Fruit fly (Drosophila melanogaster): Measurements from ENCODE around the gene CG5001.
A peak's percentile ranks its signal among the peaks of the same experiment; 100 is the strongest.

The CG5001 gene

DNA sequence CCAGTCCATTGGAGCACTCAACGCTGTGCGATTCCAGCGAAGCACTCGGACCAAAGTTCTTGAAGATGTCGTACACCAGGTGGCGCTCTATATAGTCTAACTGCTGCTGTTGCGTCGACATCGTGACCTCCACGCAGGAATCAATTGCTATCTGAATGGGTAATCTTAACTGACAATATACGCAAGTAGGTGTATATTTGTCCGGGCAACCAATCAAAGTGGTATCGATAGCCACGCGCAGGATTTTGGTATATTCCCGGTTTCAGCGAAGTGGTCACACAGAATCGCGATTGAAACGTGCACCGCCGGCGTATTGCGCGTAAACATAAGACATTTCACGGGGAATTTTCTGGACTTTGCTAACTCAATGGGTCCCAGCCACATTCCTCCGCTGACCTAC is 1.8 kb upstream of the CG5001 start, which contains the start of the genes CG5126 and Tgt (continued):
- TF ChIP-seq prd (optimal IDR thresholded peaks at IDR 0.05) (no peak), prd (GFP tag; IDR thresholded peaks at IDR 0.05) (no peak), CG9817 (tag; optimal IDR thresholded peaks at IDR 0.05) (no peak), Aef1 (GFP tag; IDR thresholded peaks at IDR 0.05) (no peak), pan (optimal IDR thresholded peaks at IDR 0.05) (no peak), pan (GFP tag; optimal IDR thresholded peaks at IDR 0.05 in 1 of 2, IDR thresholded peaks at IDR 0.05 in 1 of 2) (no peak), CG8089 (GFP tag; optimal IDR thresholded peaks at IDR 0.05) (no peak), CG6765 (GFP tag; optimal IDR thresholded peaks at IDR 0.05) (no peak), ranshi (GFP tag; IDR thresholded peaks at IDR 0.05) (no peak), gro (GFP tag; optimal IDR thresholded peaks at IDR 0.05) (no peak), CG11723 (GFP tag; optimal IDR thresholded peaks at IDR 0.05) (no peak), CG2712 (tag; optimal IDR thresholded peaks at IDR 0.05) (no peak), cg (GFP tag; optimal IDR thresholded peaks at IDR 0.05) (no peak), kni (GFP tag; optimal IDR thresholded peaks at IDR 0.05) (no peak), dmrt11E (tag; optimal IDR thresholded peaks at IDR 0.05) (no peak), zf30C (GFP tag; optimal IDR thresholded peaks at IDR 0.05) (no peak), CG10147 (GFP tag; optimal IDR thresholded peaks at IDR 0.05) (no peak), chinmo (GFP tag; IDR thresholded peaks at IDR 0.05; ENCODE audit: partially characterized antibody) (peak; percentile 87; the same call in 2 of the 4 replicates), yki (optimal IDR thresholded peaks at IDR 0.05) (no peak), CG32767 (GFP tag; IDR thresholded peaks at IDR 0.05) (no peak), CG8281 (tag; optimal IDR thresholded peaks at IDR 0.05) (no peak), CG6689 (GFP tag; IDR thresholded peaks at IDR 0.05) (no peak), Eip74EF (GFP tag; optimal IDR thresholded peaks at IDR 0.05) (no peak), CG4820 (GFP tag; optimal IDR thresholded peaks at IDR 0.05) (no peak), gem (tag; optimal IDR thresholded peaks at IDR 0.05) (no peak), CG4328 (GFP tag; optimal IDR thresholded peaks at IDR 0.05) (no peak), fru (optimal IDR thresholded peaks at IDR 0.05) (no peak), gcm (GFP tag; optimal IDR thresholded peaks at IDR 0.05) (no peak), grn (GFP tag; optimal IDR thresholded peaks at IDR 0.05) (peak; percentile 87), phol (tag; optimal IDR thresholded peaks at IDR 0.05) (no peak), CG30403 (GFP tag; optimal IDR thresholded peaks at IDR 0.05) (no peak), ara (GFP tag; IDR thresholded peaks at IDR 0.05) (no peak), CG13424 (tag; optimal IDR thresholded peaks at IDR 0.05) (no peak), CG30020 (tag; optimal IDR thresholded peaks at IDR 0.05) (no peak), CG10209 (GFP tag; optimal IDR thresholded peaks at IDR 0.05) (no peak), CG34422 (GFP tag; IDR thresholded peaks at IDR 0.05) (peak; percentile 65; the same call in 1 of the 3 replicates), CG30431 (GFP tag; optimal IDR thresholded peaks at IDR 0.05) (no peak), Lhr (GFP tag; optimal IDR thresholded peaks at IDR 0.05) (no peak), nau (GFP tag; optimal IDR thresholded peaks at IDR 0.05) (no peak), crol (GFP tag; IDR thresholded peaks at IDR 0.05) (no peak), CHES-1-like (GFP tag; optimal IDR thresholded peaks at IDR 0.05) (no peak), D19A (tag; optimal IDR thresholded peaks at IDR 0.05) (no peak), amos (GFP tag; IDR thresholded peaks at IDR 0.05; ENCODE audit: partially characterized antibody) (peak; percentile 67; the same call in 1 of the 2 replicates), CG33213 (GFP tag; optimal IDR thresholded peaks at IDR 0.05) (no peak), da (GFP tag; optimal IDR thresholded peaks at IDR 0.05) (no peak), CG15601 (tag; optimal IDR thresholded peaks at IDR 0.05) (no peak), dysf (GFP tag; IDR thresholded peaks at IDR 0.05) (no peak), vnd (GFP tag; IDR thresholded peaks at IDR 0.05; ENCODE audit: partially characterized antibody) (0 out of 3 replicates have a peak, but pooled peaks have one; percentile 35), ems (GFP tag; optimal IDR thresholded peaks at IDR 0.05) (no peak), HmgZ (tag; optimal IDR thresholded peaks at IDR 0.05) (peak; percentile 26), ftz-f1 (GFP tag; optimal IDR thresholded peaks at IDR 0.05) (peak; percentile 63), Xrp1 (GFP tag; IDR thresholded peaks at IDR 0.05) (no peak)

All from whole organism, embryonic.